Worm (Caenorhabditis elegans) whole organism, L1 larva: ENCODE measurements around the gene C48B4.11.

Experiments
- aha-1 ChIP-seq: fragments of 150-350 bp; optimal IDR thresholded peaks from 2 replicates; lab custom pipeline; 2014; ENCODE audit warnings: missing biosample characterization, missing genetic modification characterization
- elt-2 ChIP-seq: sonication (generic microtip); optimal IDR thresholded peaks from 2 replicates; lab custom pipeline; 2016; ENCODE audit warnings: missing genetic modification characterization, mild to moderate bottlenecking, inconsistent platforms, missing compliant biosample characterization, missing genetic modification reagents
- nhr-90 ChIP-seq: sonication (generic microtip); optimal IDR thresholded peaks from 2 replicates; lab custom pipeline; 2016; ENCODE audit warnings: mild to moderate bottlenecking, missing genetic modification characterization, missing compliant biosample characterization; ENCODE audit not compliant: poor library complexity
- skn-1 ChIP-seq: fragments of 150-350 bp; optimal IDR thresholded peaks from 2 replicates; lab custom pipeline; 2014; ENCODE audit warnings: missing biosample characterization, missing genetic modification characterization

DNA sequence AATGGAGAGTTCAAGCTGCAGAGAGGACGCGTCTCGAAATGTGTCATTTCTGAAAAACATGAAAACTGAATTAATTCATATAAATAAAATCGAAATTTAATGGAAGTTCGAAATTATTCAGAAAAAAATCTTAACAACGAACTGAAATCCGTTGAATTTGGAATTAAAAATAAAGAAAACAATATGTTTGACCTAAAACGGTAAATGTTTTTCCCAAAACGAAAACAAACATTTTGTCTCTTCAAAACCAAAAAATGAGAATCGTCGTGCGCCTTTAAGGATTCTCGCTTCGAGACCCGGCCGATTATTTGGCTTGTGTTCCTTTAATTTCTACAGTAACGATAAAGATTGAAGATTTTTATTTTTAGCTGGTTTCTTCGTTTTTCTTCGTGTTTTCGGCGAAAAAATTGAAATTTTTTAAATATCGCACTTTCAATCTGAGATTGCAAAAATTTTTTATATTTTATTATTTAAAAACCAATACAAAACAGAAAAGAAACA lies 6.5 kb downstream of the C48B4.11 start, which contains the start of gene C48B4.7:
- TF ChIP-seq aha-1 (tag; lab: Kevin White, UChicago) (no peak), nhr-90 (tag; lab: Kevin White, UChicago) (no peak), elt-2 (tag; lab: Kevin White, UChicago) (no peak), skn-1 (no peak)
